Worm (Caenorhabditis elegans) whole organism, L1 larva: ENCODE measurements around the gene asp-19.

Experiments used
- F16B12.6 ChIP-seq: fragments of 150-350 bp; optimal IDR thresholded peaks from 2 replicates; lab custom pipeline; 2014; ENCODE audit warnings: missing biosample characterization, missing genetic modification characterization
- Y116A8C.19 ChIP-seq: sonication (generic microtip); optimal IDR thresholded peaks from 2 replicates; lab custom pipeline; 2016; ENCODE audit warnings: missing compliant biosample characterization, missing genetic modification characterization, borderline replicate concordance
- aly-2 ChIP-seq: fragments of 150-350 bp; optimal IDR thresholded peaks from 2 replicates; lab custom pipeline; 2014; ENCODE audit warnings: missing biosample characterization, missing genetic modification characterization
- blmp-1 ChIP-seq: fragments of 150-350 bp; optimal IDR thresholded peaks from 2 replicates; lab custom pipeline; 2014; ENCODE audit warnings: missing biosample characterization, missing genetic modification characterization
- ceh-63 ChIP-seq: fragments of 200-800 bp; sonication (Bioruptor generic); optimal IDR thresholded peaks from 2 replicates; lab custom pipeline; 2018; ENCODE audit warnings: mild to moderate bottlenecking, missing genetic modification characterization, missing compliant biosample characterization
- ceh-8 ChIP-seq: fragments of 200-800 bp; sonication (Bioruptor generic); optimal IDR thresholded peaks from 2 replicates; lab custom pipeline; 2018; ENCODE audit warnings: mild to moderate bottlenecking, missing genetic modification characterization, moderate library complexity, missing compliant biosample characterization
- ceh-88 ChIP-seq: fragments of 200-800 bp; sonication (Bioruptor generic); IDR thresholded peaks from 2 replicates; pipeline ENCODE4 v1.3.6; 2022; ENCODE audit warnings: missing genetic modification characterization, missing compliant biosample characterization
- ces-1 ChIP-seq: fragments of 150-350 bp; optimal IDR thresholded peaks from 2 replicates; lab custom pipeline; 2014; ENCODE audit warnings: missing biosample characterization, missing genetic modification reagents, missing genetic modification characterization
- efl-1 ChIP-seq, 4 experiments: fragments of 150-350 bp; optimal IDR thresholded peaks in 3 of 4; peaks in 1 of 4; 1 replicate in 1 of 4; 2 replicates in 3 of 4; lab custom pipeline; 2014; ENCODE audit warnings: missing biosample characterization in 2 of 4, missing genetic modification characterization in 2 of 4, missing genetic modification reagents in 2 of 4
- egl-13 ChIP-seq: sonication (generic microtip); optimal IDR thresholded peaks from 2 replicates; lab custom pipeline; 2016; ENCODE audit warnings: missing genotype, missing genetic modification reagents, missing genetic modification characterization, missing compliant biosample characterization
- ets-5 ChIP-seq: fragments of 200-800 bp; sonication (Bioruptor generic); IDR thresholded peaks from 2 replicates; pipeline ENCODE4 v1.3.6; 2022; ENCODE audit warnings: missing genetic modification characterization, missing compliant biosample characterization
- fkh-4 ChIP-seq: sonication (generic microtip); optimal IDR thresholded peaks from 2 replicates; lab custom pipeline; 2016; ENCODE audit warnings: missing compliant biosample characterization, missing genetic modification characterization, borderline replicate concordance
- fos-1 ChIP-seq: fragments of 150-350 bp; optimal IDR thresholded peaks from 2 replicates; lab custom pipeline; 2014; ENCODE audit warnings: missing biosample characterization, missing genetic modification characterization
- grh-1 ChIP-seq: fragments of 200-800 bp; sonication (Bioruptor generic); IDR thresholded peaks from 2 replicates; pipeline ENCODE4 v1.3.6; 2022; ENCODE audit warnings: missing genetic modification reagents, missing genetic modification characterization, missing compliant biosample characterization
- hlh-17 ChIP-seq: fragments of 200-800 bp; sonication (Bioruptor generic); optimal IDR thresholded peaks from 2 replicates; lab custom pipeline; 2018; ENCODE audit warnings: missing genetic modification characterization, mild to moderate bottlenecking, missing compliant biosample characterization, moderate library complexity, borderline replicate concordance
- hpl-2 ChIP-seq: fragments of 150-350 bp; optimal IDR thresholded peaks from 2 replicates; lab custom pipeline; 2014; ENCODE audit warnings: missing biosample characterization, missing genetic modification reagents, missing genetic modification characterization
- lin-15B ChIP-seq: fragments of 150-350 bp; sonication (generic microtip); optimal IDR thresholded peaks from 3 replicates; lab custom pipeline; 2014; ENCODE audit warnings: missing biosample characterization, missing genetic modification characterization
- lin-39 ChIP-seq: fragments of 150-350 bp; optimal IDR thresholded peaks from 2 replicates; lab custom pipeline; 2014; ENCODE audit warnings: missing biosample characterization, missing genetic modification reagents, missing genetic modification characterization
- mep-1 ChIP-seq: fragments of 150-350 bp; optimal IDR thresholded peaks from 2 replicates; lab custom pipeline; 2014; ENCODE audit warnings: missing biosample characterization, missing genetic modification characterization
- nhr-20 ChIP-seq: sonication (generic microtip); optimal IDR thresholded peaks from 2 replicates; lab custom pipeline; 2016; ENCODE audit warnings: mild to moderate bottlenecking, missing genetic modification characterization, missing compliant biosample characterization
- nhr-237 ChIP-seq: fragments of 150-350 bp; optimal IDR thresholded peaks from 2 replicates; lab custom pipeline; 2014; ENCODE audit warnings: missing biosample characterization, missing genetic modification characterization
- nhr-28 ChIP-seq: fragments of 150-350 bp; optimal IDR thresholded peaks from 2 replicates; lab custom pipeline; 2014; ENCODE audit warnings: missing biosample characterization, missing genetic modification characterization
- nhr-47 ChIP-seq: sonication (generic microtip); optimal IDR thresholded peaks from 2 replicates; lab custom pipeline; 2016; ENCODE audit warnings: mild to moderate bottlenecking, missing genetic modification characterization, moderate library complexity, missing compliant biosample characterization
- nhr-90 ChIP-seq: sonication (generic microtip); optimal IDR thresholded peaks from 2 replicates; lab custom pipeline; 2016; ENCODE audit warnings: mild to moderate bottlenecking, missing genetic modification characterization, missing compliant biosample characterization; ENCODE audit not compliant: poor library complexity
- pag-3 ChIP-seq: sonication (generic microtip); optimal IDR thresholded peaks from 2 replicates; lab custom pipeline; 2017; ENCODE audit warnings: missing genetic modification characterization, mild to moderate bottlenecking, missing compliant biosample characterization, antibody characterized with exemption, borderline replicate concordance; ENCODE audit not compliant: insufficient read depth
- pqm-1 ChIP-seq: sonication (generic microtip); optimal IDR thresholded peaks from 3 replicates; lab custom pipeline; 2017; ENCODE audit warnings: missing biosample characterization, missing genetic modification characterization
- skn-1 ChIP-seq: fragments of 150-350 bp; optimal IDR thresholded peaks from 2 replicates; lab custom pipeline; 2014; ENCODE audit warnings: missing biosample characterization, missing genetic modification characterization
- snpc-4 ChIP-seq: fragments of 150-350 bp; optimal IDR thresholded peaks from 2 replicates; lab custom pipeline; 2014; ENCODE audit warnings: missing biosample characterization, missing genetic modification characterization
- snu-23 ChIP-seq: sonication (generic microtip); optimal IDR thresholded peaks from 2 replicates; lab custom pipeline; 2016; ENCODE audit warnings: missing genetic modification characterization, missing compliant biosample characterization
- sptf-1 ChIP-seq: fragments of 150-350 bp; optimal IDR thresholded peaks from 2 replicates; lab custom pipeline; 2014; ENCODE audit warnings: missing biosample characterization, missing genetic modification characterization
- sup-37 ChIP-seq: fragments of 200-800 bp; sonication (Bioruptor generic); optimal IDR thresholded peaks from 2 replicates; lab custom pipeline; 2018; ENCODE audit warnings: mild to moderate bottlenecking, missing genetic modification characterization, missing compliant biosample characterization
- swsn-7 ChIP-seq: sonication (generic microtip); optimal IDR thresholded peaks from 2 replicates; lab custom pipeline; 2016; ENCODE audit warnings: missing genetic modification characterization, missing compliant biosample characterization
- tbx-2 ChIP-seq: sonication (generic microtip); optimal IDR thresholded peaks from 2 replicates; lab custom pipeline; 2016; ENCODE audit warnings: missing genetic modification characterization, missing compliant biosample characterization
- unc-30 ChIP-seq: sonication (generic microtip); optimal IDR thresholded peaks from 2 replicates; lab custom pipeline; 2017; ENCODE audit warnings: missing biosample characterization, missing genetic modification characterization
- unc-98 ChIP-seq: fragments of 200-800 bp; sonication (Bioruptor generic); IDR thresholded peaks from 2 replicates; pipeline ENCODE4 v1.3.6; 2022; ENCODE audit warnings: missing genetic modification characterization, missing compliant biosample characterization
- vab-15 ChIP-seq: sonication (generic microtip); optimal IDR thresholded peaks from 2 replicates; lab custom pipeline; 2017; ENCODE audit warnings: missing genotype, mild to moderate bottlenecking, missing genetic modification characterization, missing compliant biosample characterization
- zip-4 ChIP-seq: fragments of 200-800 bp; sonication (Bioruptor generic); optimal IDR thresholded peaks from 2 replicates; lab custom pipeline; 2018; ENCODE audit warnings: mild to moderate bottlenecking, missing genetic modification characterization, moderate library complexity, missing compliant biosample characterization
- ztf-4 ChIP-seq: fragments of 150-350 bp; optimal IDR thresholded peaks from 2 replicates; lab custom pipeline; 2014; ENCODE audit warnings: missing biosample characterization, missing genetic modification characterization

asp-19 gene

DNA sequence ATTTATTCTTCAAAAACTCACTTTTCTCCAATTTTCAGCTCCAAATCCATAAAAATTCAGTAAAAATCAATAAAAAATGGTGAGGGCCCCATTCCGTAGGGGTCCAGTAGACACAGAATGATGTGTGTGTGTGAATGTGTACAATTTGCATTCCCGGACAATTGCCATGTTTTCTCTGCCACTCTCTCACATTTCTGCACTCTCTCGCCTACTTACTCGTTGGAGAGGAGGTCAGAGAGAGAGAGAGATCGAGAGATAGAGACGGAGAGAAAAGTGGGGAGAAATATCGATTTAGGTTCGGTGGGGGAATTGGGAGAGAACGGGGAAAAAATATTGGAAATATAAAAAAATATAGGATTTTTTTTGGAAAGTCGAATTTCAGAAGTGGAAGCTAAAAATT, 5.6 kb downstream of the asp-19 start (continued):
- peak; percentile 93 for TF ChIP-seq tbx-2 (tag; lab: Kevin White, UChicago)
- no peak for TF ChIP-seq unc-30
- peak; percentile 86 for TF ChIP-seq snpc-4 (tag; lab: Kevin White, UChicago)
- no peak for TF ChIP-seq ces-1 (GFP tag; lab: Kevin White, UChicago)
- no peak for TF ChIP-seq ztf-4 (tag; lab: Kevin White, UChicago)
- TF ChIP-seq ceh-8, result no peak
- peak; percentile 11 for TF ChIP-seq blmp-1 (tag; lab: Kevin White, UChicago)
- peak; percentile 96 for TF ChIP-seq mep-1 (tag; lab: Kevin White, UChicago)
- TF ChIP-seq unc-98 (GFP tag; lab: Robert Waterston, UW), result no peak
- TF ChIP-seq ceh-88 (GFP tag; lab: Robert Waterston, UW), result no peak
- TF ChIP-seq pag-3 (tag; lab: Kevin White, UChicago), result no peak
- no peak for TF ChIP-seq sup-37 (GFP tag; lab: Kevin White, UChicago)
- TF ChIP-seq skn-1 (tag; lab: Kevin White, UChicago), result peak; percentile 64
- TF ChIP-seq lin-15B (tag; lab: Kevin White, UChicago), result peak; percentile 25
- no peak for TF ChIP-seq hlh-17
- TF ChIP-seq nhr-47 (tag; lab: Kevin White, UChicago), result peak; percentile 95
- no peak for TF ChIP-seq hpl-2 (GFP tag; lab: Kevin White, UChicago)
- TF ChIP-seq nhr-28 (tag; lab: Kevin White, UChicago), result no peak
- TF ChIP-seq egl-13 (tag; lab: Kevin White, UChicago), result no peak
- peak; percentile 72 for TF ChIP-seq grh-1 (GFP tag; lab: Robert Waterston, UW)
- no peak for TF ChIP-seq ets-5 (GFP tag; lab: Robert Waterston, UW)
- no peak for TF ChIP-seq pqm-1 (tag; lab: Kevin White, UChicago)
- peak; percentile 94 for TF ChIP-seq snu-23 (GFP tag; lab: Kevin White, UChicago)
- no peak for TF ChIP-seq Y116A8C.19
- peak; percentile 85 for TF ChIP-seq nhr-90 (tag; lab: Kevin White, UChicago)
- no peak for TF ChIP-seq fkh-4
- no peak for TF ChIP-seq zip-4 (GFP tag; lab: Kevin White, UChicago)
- TF ChIP-seq vab-15 (tag; lab: Kevin White, UChicago), result no peak
- TF ChIP-seq fos-1, result peak; percentile 75
- peak; percentile 80 for TF ChIP-seq nhr-237 (tag; lab: Kevin White, UChicago)
- peak; percentile 95 for TF ChIP-seq swsn-7

ce11 chrV:18722510-18723299, 6.5 kb downstream of the asp-19 start:
- TF ChIP-seq aly-2 (tag; lab: Kevin White, UChicago) (no peak), sptf-1 (tag; lab: Kevin White, UChicago) (peak; percentile 100), nhr-20 (no peak), efl-1 (optimal IDR thresholded peaks at IDR 0.05; lab: Kevin White, UChicago) (no peak), efl-1 (GFP tag; optimal IDR thresholded peaks at IDR 0.05 in 1 of 2; lab: Kevin White, UChicago) (peak in 1 of 2 experiments; percentile 64), ets-5 (GFP tag; lab: Robert Waterston, UW) (0 out of 2 replicates have a peak, but pooled peaks have one; percentile 28), ces-1 (GFP tag; lab: Kevin White, UChicago) (no peak), ceh-63 (peak; percentile 22)

ce11 chrV:18721873-18722272, 7.3 kb downstream of the asp-19 start:
- TF ChIP-seq lin-39 (no peak), grh-1 (GFP tag; lab: Robert Waterston, UW) (0 out of 2 replicates have a peak, but pooled peaks have one; percentile 15), F16B12.6 (tag; lab: Kevin White, UChicago) (no peak)
